Fruit fly (Drosophila melanogaster) whole organism, embryonic: Measurements from ENCODE around the gene Eig71Ed.

Experiments used
- B-H1 ChIP-seq: fragments of 200-800 bp; sonication (Bioruptor generic); IDR thresholded peaks from 3 replicates; pipeline ENCODE4 v1.3.6; 2022; ENCODE audit warnings: missing biosample characterization, missing genetic modification characterization
- BEAF-32 ChIP-seq: fragments of 200-800 bp; sonication (Bioruptor generic); optimal IDR thresholded peaks from 3 replicates; lab custom pipeline; 2017; ENCODE audit warnings: missing biosample characterization, missing genetic modification characterization, mild to moderate bottlenecking, moderate library complexity, missing genetic modification reagents
- Bteb2 ChIP-seq: fragments of 200-800 bp; sonication (Bioruptor generic); optimal IDR thresholded peaks from 2 replicates; lab custom pipeline; 2016; ENCODE audit warnings: missing biosample characterization, missing genetic modification characterization
- CG10209 ChIP-seq: fragments of 200-800 bp; sonication (Bioruptor generic); optimal IDR thresholded peaks from 3 replicates; lab custom pipeline; 2017; ENCODE audit warnings: missing biosample characterization, mild to moderate bottlenecking, missing genetic modification characterization, missing genetic modification reagents
- CG10267 ChIP-seq: fragments of 200-800 bp; sonication (Bioruptor generic); optimal IDR thresholded peaks from 2 replicates; lab custom pipeline; 2018; ENCODE audit warnings: missing biosample characterization, mild to moderate bottlenecking, missing genetic modification characterization, moderate library complexity
- CG10959 ChIP-seq: fragments of 200-800 bp; sonication (Bioruptor generic); IDR thresholded peaks from 2 replicates; pipeline ENCODE4 v1.3.6; 2022; ENCODE audit warnings: missing biosample characterization, missing genetic modification characterization
- CG11695 ChIP-seq: fragments of 200-800 bp; sonication (Bioruptor generic); IDR thresholded peaks from 3 replicates; pipeline ENCODE4 v1.3.6; 2022; ENCODE audit warnings: missing biosample characterization, missing genetic modification characterization
- CG12155 ChIP-seq: fragments of 200-800 bp; sonication (Bioruptor generic); optimal IDR thresholded peaks from 3 replicates; lab custom pipeline; 2016; ENCODE audit warnings: missing biosample characterization, missing genetic modification characterization
- CG1603 ChIP-seq: fragments of 200-800 bp; sonication (Bioruptor generic); optimal IDR thresholded peaks from 2 replicates; lab custom pipeline; 2019; ENCODE audit warnings: missing biosample characterization, mild to moderate bottlenecking, missing genetic modification characterization, moderate library complexity
- CG16815 ChIP-seq: fragments of 200-800 bp; sonication (Bioruptor generic); optimal IDR thresholded peaks from 3 replicates; lab custom pipeline; 2017; ENCODE audit warnings: missing biosample characterization, mild to moderate bottlenecking, missing genetic modification characterization
- CG2875 ChIP-seq: fragments of 200-800 bp; sonication (Bioruptor generic); optimal IDR thresholded peaks from 2 replicates; lab custom pipeline; 2017; ENCODE audit warnings: missing biosample characterization, mild to moderate bottlenecking, missing genetic modification characterization, missing genetic modification reagents
- CG30403 ChIP-seq: fragments of 200-800 bp; sonication (Bioruptor generic); optimal IDR thresholded peaks from 3 replicates; lab custom pipeline; 2016; ENCODE audit warnings: missing biosample characterization, missing genetic modification characterization
- CG4424 ChIP-seq: fragments of 200-800 bp; sonication (Bioruptor generic); optimal IDR thresholded peaks from 3 replicates; lab custom pipeline; 2016; ENCODE audit warnings: missing biosample characterization, missing genetic modification characterization
- CG4820 ChIP-seq: fragments of 200-800 bp; sonication (Bioruptor generic); optimal IDR thresholded peaks from 3 replicates; lab custom pipeline; 2016; ENCODE audit warnings: missing biosample characterization, missing genetic modification characterization
- CG8089 ChIP-seq: fragments of 200-800 bp; sonication (Bioruptor generic); optimal IDR thresholded peaks from 3 replicates; lab custom pipeline; 2016; ENCODE audit warnings: missing biosample characterization, missing genetic modification characterization
- CG8281 ChIP-seq: fragments of 200-800 bp; sonication (Bioruptor generic); optimal IDR thresholded peaks from 2 replicates; lab custom pipeline; 2018; ENCODE audit warnings: missing biosample characterization, mild to moderate bottlenecking, missing genetic modification characterization, moderate library complexity
- CG8924 ChIP-seq: fragments of 200-800 bp; optimal IDR thresholded peaks from 3 replicates; lab custom pipeline; 2019; ENCODE audit warnings: missing biosample characterization, mild to moderate bottlenecking, missing genetic modification characterization, moderate library complexity
- CG8944 ChIP-seq: fragments of 200-800 bp; sonication (Bioruptor generic); optimal IDR thresholded peaks from 3 replicates; lab custom pipeline; 2016; ENCODE audit warnings: missing biosample characterization, missing genetic modification characterization
- CG9609 ChIP-seq: fragments of 200-800 bp; sonication (Bioruptor generic); optimal IDR thresholded peaks from 3 replicates; lab custom pipeline; 2016; ENCODE audit warnings: missing biosample characterization, missing genetic modification characterization
- MTF-1 ChIP-seq: fragments of 200-800 bp; sonication (Bioruptor generic); optimal IDR thresholded peaks from 2 replicates; lab custom pipeline; 2018; ENCODE audit warnings: missing biosample characterization, mild to moderate bottlenecking, missing genetic modification characterization, borderline replicate concordance
- Mad ChIP-seq: fragments of 200-800 bp; sonication (Bioruptor generic); optimal IDR thresholded peaks from 2 replicates; lab custom pipeline; 2016; ENCODE audit warnings: missing biosample characterization, missing genetic modification characterization
- Myb ChIP-seq: fragments of 200-800 bp; sonication (Bioruptor generic); optimal IDR thresholded peaks from 2 replicates; lab custom pipeline; 2016; ENCODE audit warnings: missing biosample characterization, missing genetic modification characterization
- NC2α ChIP-seq: fragments of 200-800 bp; sonication (Bioruptor generic); optimal IDR thresholded peaks from 2 replicates; lab custom pipeline; 2016; ENCODE audit warnings: missing biosample characterization, missing genetic modification characterization
- PHDP ChIP-seq: fragments of 200-800 bp; sonication (Bioruptor generic); optimal IDR thresholded peaks from 3 replicates; lab custom pipeline; 2018; ENCODE audit warnings: missing biosample characterization, mild to moderate bottlenecking, missing genetic modification characterization, moderate library complexity
- Ssrp ChIP-seq: fragments of 200-800 bp; sonication (Bioruptor generic); optimal IDR thresholded peaks from 2 replicates; lab custom pipeline; 2018; ENCODE audit warnings: missing biosample characterization, mild to moderate bottlenecking, missing genetic modification characterization, moderate library complexity
- Trl ChIP-seq, 3 experiments: fragments of >200 bp in 2 of 3; fragments of 200-800 bp in 1 of 3; sonication (Bioruptor generic) in 1 of 3; optimal IDR thresholded peaks; 2 replicates in 1 of 3; 3 replicates in 2 of 3; lab custom pipeline; 2016 to 2017; ENCODE audit warnings: missing biosample characterization in 1 of 3, missing genetic modification characterization in 1 of 3
- ase ChIP-seq: fragments of 200-800 bp; sonication (Bioruptor generic); IDR thresholded peaks from 3 replicates; pipeline ENCODE4 v1.3.6; 2022; ENCODE audit warnings: missing biosample characterization, missing genetic modification characterization
- ato ChIP-seq: fragments of 200-800 bp; sonication (Bioruptor generic); IDR thresholded peaks from 2 replicates; pipeline ENCODE4 v1.3.6; 2022; ENCODE audit warnings: missing biosample characterization, missing genetic modification characterization; ENCODE audit not compliant: partially characterized antibody
- bsh ChIP-seq, 2 experiments: fragments of 200-800 bp; sonication (Bioruptor generic); optimal IDR thresholded peaks; 2 replicates each; lab custom pipeline; 2017 to 2018; ENCODE audit warnings: mild to moderate bottlenecking in 2 of 2, missing biosample characterization in 2 of 2, missing genetic modification characterization in 2 of 2, moderate library complexity in 1 of 2
- croc ChIP-seq: fragments of 200-800 bp; sonication (Bioruptor generic); conservative IDR thresholded peaks from 3 replicates; pipeline ENCODE4 v1.3.6; 2022; ENCODE audit warnings: missing biosample characterization, missing genetic modification characterization
- dan ChIP-seq: fragments of 200-800 bp; sonication (Bioruptor generic); IDR thresholded peaks from 2 replicates; pipeline ENCODE4 v1.3.6; 2022; ENCODE audit warnings: missing biosample characterization, missing genetic modification characterization
- dmrt11E ChIP-seq: fragments of 200-800 bp; sonication (Bioruptor generic); optimal IDR thresholded peaks from 3 replicates; lab custom pipeline; 2018; ENCODE audit warnings: missing biosample characterization, mild to moderate bottlenecking, missing genetic modification characterization, moderate library complexity
- grau ChIP-seq: fragments of 200-800 bp; optimal IDR thresholded peaks from 3 replicates; lab custom pipeline; 2019; ENCODE audit warnings: missing biosample characterization, mild to moderate bottlenecking, missing genetic modification characterization, moderate library complexity
- gsb ChIP-seq: fragments of 200-800 bp; sonication (Bioruptor generic); IDR thresholded peaks from 2 replicates; pipeline ENCODE4 v1.3.6; 2022; ENCODE audit warnings: missing biosample characterization, missing genetic modification characterization
- gsb-n ChIP-seq: fragments of 200-800 bp; sonication (Bioruptor generic); optimal IDR thresholded peaks from 3 replicates; lab custom pipeline; 2018; ENCODE audit warnings: missing biosample characterization, mild to moderate bottlenecking, missing genetic modification characterization
- hb ChIP-seq: fragments of 200-800 bp; sonication (Bioruptor generic); IDR thresholded peaks from 3 replicates; pipeline ENCODE4 v1.3.6; 2022; ENCODE audit warnings: missing biosample characterization, missing genetic modification characterization; ENCODE audit not compliant: partially characterized antibody
- her ChIP-seq: fragments of 200-800 bp; sonication (Bioruptor generic); optimal IDR thresholded peaks from 2 replicates; lab custom pipeline; 2016; ENCODE audit warnings: missing biosample characterization, missing genetic modification characterization
- hth ChIP-seq: fragments of >200 bp; optimal IDR thresholded peaks from 2 replicates; lab custom pipeline; 2017; ENCODE audit warnings: inconsistent platforms
- kah ChIP-seq: fragments of 200-800 bp; sonication (Bioruptor generic); optimal IDR thresholded peaks from 2 replicates; lab custom pipeline; 2018; ENCODE audit warnings: missing biosample characterization, mild to moderate bottlenecking, missing genetic modification characterization
- ken ChIP-seq: fragments of 200-800 bp; sonication (Bioruptor generic); IDR thresholded peaks from 3 replicates; pipeline ENCODE4 v1.3.6; 2022; ENCODE audit warnings: missing biosample characterization, missing genetic modification characterization
- nom ChIP-seq: fragments of 200-800 bp; sonication (Bioruptor generic); optimal IDR thresholded peaks from 2 replicates; lab custom pipeline; 2017; ENCODE audit warnings: missing biosample characterization, missing genetic modification characterization, mild to moderate bottlenecking, moderate library complexity, missing genetic modification reagents
- p53 ChIP-seq: fragments of 200-800 bp; sonication (Bioruptor generic); optimal IDR thresholded peaks from 2 replicates; lab custom pipeline; 2016; ENCODE audit warnings: missing biosample characterization, missing genetic modification characterization
- sc ChIP-seq, 3 experiments: fragments of >200 bp in 2 of 3; fragments of 200-800 bp in 1 of 3; sonication (Bioruptor generic) in 1 of 3; optimal IDR thresholded peaks; 2 replicates in 2 of 3; 3 replicates in 1 of 3; lab custom pipeline; 2017; ENCODE audit warnings: mild to moderate bottlenecking in 1 of 3, missing biosample characterization in 1 of 3, missing genetic modification characterization in 1 of 3, missing genetic modification reagents in 1 of 3
- sens ChIP-seq: fragments of 200-800 bp; sonication (Bioruptor generic); peaks from one replicate; lab custom pipeline; 2016; ENCODE audit warnings: missing biosample characterization, missing genetic modification characterization
- slp2 ChIP-seq: fragments of 200-800 bp; sonication (Bioruptor generic); optimal IDR thresholded peaks from 2 replicates; lab custom pipeline; 2016; ENCODE audit warnings: missing biosample characterization, missing genetic modification characterization
- tgo ChIP-seq: fragments of 200-800 bp; sonication (Bioruptor generic); IDR thresholded peaks from 3 replicates; pipeline ENCODE4 v1.3.6; 2022; ENCODE audit warnings: missing biosample characterization, missing genetic modification characterization
- usp ChIP-seq: fragments of >200 bp; optimal IDR thresholded peaks from 2 replicates; lab custom pipeline; 2017; ENCODE audit warnings: missing biosample characterization, missing genetic modification characterization
- vfl ChIP-seq: fragments of 200-800 bp; sonication (Bioruptor generic); optimal IDR thresholded peaks from 2 replicates; lab custom pipeline; 2016; ENCODE audit warnings: missing biosample characterization, missing genetic modification characterization
- zfh2 ChIP-seq: fragments of 200-800 bp; sonication (Bioruptor generic); optimal IDR thresholded peaks from 2 replicates; lab custom pipeline; 2016; ENCODE audit warnings: missing biosample characterization, missing genetic modification characterization

The Eig71Ed gene

DNA sequence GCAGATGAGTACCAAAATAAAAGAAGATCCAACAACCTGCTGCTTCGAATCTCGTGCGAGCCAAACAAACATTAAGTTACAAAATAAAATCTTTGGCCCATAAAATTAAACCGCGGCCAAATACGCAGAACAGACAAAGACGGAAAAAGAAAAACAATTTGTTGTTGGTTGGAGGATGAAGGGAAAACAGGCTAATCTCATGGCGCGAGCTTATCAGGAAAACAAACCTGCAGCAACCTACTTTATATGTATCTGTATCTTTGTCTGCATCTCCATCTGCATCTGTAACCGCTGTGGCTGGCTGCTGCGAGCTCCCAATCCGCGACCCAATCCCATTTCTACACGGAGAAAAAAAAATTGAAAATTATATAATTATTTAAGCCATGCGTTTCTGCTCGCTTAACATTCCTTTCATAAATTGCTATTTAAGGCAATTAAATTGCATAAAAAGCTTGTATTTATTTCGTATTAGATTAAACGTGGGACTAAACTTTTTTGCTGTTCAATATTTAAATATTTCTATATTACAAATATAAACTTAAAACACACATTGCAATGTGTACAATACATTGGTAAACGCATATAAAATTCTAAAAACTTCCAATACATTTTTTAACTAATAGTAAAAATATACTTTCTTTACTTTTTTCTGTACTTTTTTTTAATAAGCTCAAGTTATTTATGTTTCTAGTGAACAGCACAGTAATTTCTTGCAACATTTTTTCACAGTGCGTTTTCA, 40.6 kb downstream of the Eig71Ed start (continued):
- TF ChIP-seq CG8281 (tag; lab: Kevin White, UChicago) = no peak
- TF ChIP-seq CG8089 (GFP tag; lab: Kevin White, UChicago) = no peak
- TF ChIP-seq slp2 (GFP tag; lab: Kevin White, UChicago) = no peak
- TF ChIP-seq dmrt11E = peak; percentile 80
- peak in 1 of 2 experiments; percentile 41 for TF ChIP-seq bsh (GFP tag; optimal IDR thresholded peaks at IDR 0.05; lab: Kevin White, UChicago)
- no peak for TF ChIP-seq CG8944 (GFP tag; lab: Kevin White, UChicago)
- TF ChIP-seq CG16815 (GFP tag; lab: Kevin White, UChicago) = peak; percentile 20
- no peak for TF ChIP-seq gsb (GFP tag; lab: Robert Waterston, UW)
- no peak for TF ChIP-seq CG11695
- peak; percentile 66 for TF ChIP-seq CG4424 (GFP tag; lab: Kevin White, UChicago)
- peak; percentile 69 for TF ChIP-seq sens (GFP tag; lab: Kevin White, UChicago)
- TF ChIP-seq BEAF-32 (GFP tag; lab: Kevin White, UChicago) = no peak
- no peak for TF ChIP-seq MTF-1
- TF ChIP-seq CG30403 (GFP tag; lab: Kevin White, UChicago) = peak; percentile 47
- no peak for TF ChIP-seq usp (GFP tag; lab: Kevin White, UChicago)
- TF ChIP-seq CG8924 (tag; lab: Kevin White, UChicago) = peak; percentile 39
- TF ChIP-seq sc (optimal IDR thresholded peaks at IDR 0.05; lab: Kevin White, UChicago) = no peak
- TF ChIP-seq sc (GFP tag; optimal IDR thresholded peaks at IDR 0.05; lab: Kevin White, UChicago) = peak; percentile 57
- TF ChIP-seq NC2α = no peak
- no peak for TF ChIP-seq ato (GFP tag; lab: Robert Waterston, UW)
- 0 out of 3 replicates have a peak, but pooled peaks have one; percentile 24 for TF ChIP-seq croc (GFP tag; lab: Robert Waterston, UW)
- TF ChIP-seq dan (GFP tag; lab: Robert Waterston, UW) = no peak
- peak; percentile 55 for TF ChIP-seq CG10267 (tag; lab: Kevin White, UChicago)
- no peak for TF ChIP-seq Bteb2
- no peak for TF ChIP-seq Mad (GFP tag; lab: Kevin White, UChicago)
- peak; percentile 20 for TF ChIP-seq CG4820 (GFP tag; lab: Kevin White, UChicago)
- peak; percentile 36 for TF ChIP-seq grau
- no peak for TF ChIP-seq PHDP (tag; lab: Kevin White, UChicago)
- TF ChIP-seq Ssrp (tag; lab: Kevin White, UChicago) = peak; percentile 69
- TF ChIP-seq kah = no peak
- TF ChIP-seq CG2875 (GFP tag; lab: Kevin White, UChicago) = no peak
- TF ChIP-seq ase = no peak
- peak; percentile 13 for TF ChIP-seq gsb-n (tag; lab: Kevin White, UChicago)
- TF ChIP-seq tgo (GFP tag; lab: Robert Waterston, UW) = no peak
- TF ChIP-seq hth (lab: Kevin White, UChicago) = no peak
- no peak for TF ChIP-seq Myb (GFP tag; lab: Kevin White, UChicago)
- TF ChIP-seq B-H1 (GFP tag; lab: Robert Waterston, UW) = no peak
- no peak for TF ChIP-seq p53
- TF ChIP-seq nom (GFP tag; lab: Kevin White, UChicago) = no peak
- TF ChIP-seq Trl (optimal IDR thresholded peaks at IDR 0.05; lab: Kevin White, UChicago) = no peak
- no peak for TF ChIP-seq Trl (GFP tag; optimal IDR thresholded peaks at IDR 0.05; lab: Kevin White, UChicago)
- no peak for TF ChIP-seq ken (GFP tag; lab: Robert Waterston, UW)
- no peak for TF ChIP-seq CG1603 (tag; lab: Kevin White, UChicago)
- no peak for TF ChIP-seq CG12155
- TF ChIP-seq hb (GFP tag; lab: Robert Waterston, UW) = no peak
- no peak for TF ChIP-seq zfh2 (GFP tag; lab: Kevin White, UChicago)
- TF ChIP-seq her (GFP tag; lab: Kevin White, UChicago) = no peak
- no peak for TF ChIP-seq vfl (GFP tag; lab: Kevin White, UChicago)
- TF ChIP-seq CG10209 (GFP tag; lab: Kevin White, UChicago) = peak; percentile 40
- TF ChIP-seq CG10959 (GFP tag; lab: Robert Waterston, UW) = 0 out of 2 replicates have a peak, but pooled peaks have one; percentile 8
- no peak for TF ChIP-seq CG9609 (GFP tag; lab: Kevin White, UChicago)
